Fruit fly (Drosophila melanogaster): Measurements from ENCODE around the gene Cdep.

Cdep gene

DNA sequence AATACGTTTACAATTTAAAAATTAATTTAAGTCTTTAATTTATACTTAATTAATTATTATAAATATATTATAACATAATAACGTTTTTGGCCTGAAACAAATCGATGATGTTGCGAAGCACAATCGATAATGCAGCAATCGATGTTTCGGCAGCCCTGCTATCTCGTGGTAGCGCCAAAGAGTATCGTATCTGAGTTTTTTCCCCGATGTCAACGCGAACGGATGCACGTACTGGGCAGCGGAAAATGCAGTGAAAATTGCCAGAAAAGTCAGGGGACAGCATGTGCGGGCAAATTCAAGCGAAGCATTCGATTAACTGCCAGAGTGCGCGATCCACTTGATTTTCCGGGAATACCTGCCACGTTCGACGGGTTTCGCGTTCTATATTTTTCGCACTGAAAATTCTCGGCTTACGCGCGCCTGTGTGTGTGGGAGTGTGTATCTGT is at the start of gene Cdep (continued):
- TF ChIP-seq lola (GFP tag; optimal IDR thresholded peaks at IDR 0.05), result no peak
- TF ChIP-seq CG9817 (tag; optimal IDR thresholded peaks at IDR 0.05), result peak; percentile 26
- TF ChIP-seq CG17385 (GFP tag; optimal IDR thresholded peaks at IDR 0.05), result peak; percentile 19
- TF ChIP-seq nau (GFP tag; optimal IDR thresholded peaks at IDR 0.05), result no peak
- no peak for TF ChIP-seq sim (GFP tag; IDR thresholded peaks at IDR 0.05)
- peak; percentile 31; the same call in 1 of the 2 replicates for TF ChIP-seq CG4360 (GFP tag; IDR thresholded peaks at IDR 0.05)
- TF ChIP-seq CG10267 (tag; optimal IDR thresholded peaks at IDR 0.05), result peak; percentile 69
- TF ChIP-seq CG3281 (GFP tag; optimal IDR thresholded peaks at IDR 0.05), result peak; percentile 58
- TF ChIP-seq CG33213 (GFP tag; optimal IDR thresholded peaks at IDR 0.05), result no peak
- TF ChIP-seq zf30C (GFP tag; optimal IDR thresholded peaks at IDR 0.05), result peak; percentile 4
- TF ChIP-seq Lpt (GFP tag; optimal IDR thresholded peaks at IDR 0.05), result no peak
- no peak for TF ChIP-seq Oaz (GFP tag; IDR thresholded peaks at IDR 0.05)
- no peak for TF ChIP-seq dati (GFP tag; IDR thresholded peaks at IDR 0.05)
- TF ChIP-seq gsb-n (tag; optimal IDR thresholded peaks at IDR 0.05), result peak; percentile 30
- no peak for TF ChIP-seq Antp (GFP tag; optimal IDR thresholded peaks at IDR 0.05)
- TF ChIP-seq CG8359 (GFP tag; optimal IDR thresholded peaks at IDR 0.05; ENCODE audit: borderline replicate concordance), result no peak
- no peak for TF ChIP-seq vfl (GFP tag; optimal IDR thresholded peaks at IDR 0.05)
- TF ChIP-seq CG11723 (GFP tag; optimal IDR thresholded peaks at IDR 0.05), result peak; percentile 3
- TF ChIP-seq CG2202 (tag; optimal IDR thresholded peaks at IDR 0.05), result peak; percentile 21
- TF ChIP-seq Trl (optimal IDR thresholded peaks at IDR 0.05), result no peak
- no peak for TF ChIP-seq Trl (GFP tag; optimal IDR thresholded peaks at IDR 0.05)
- TF ChIP-seq slbo (GFP tag; IDR thresholded peaks at IDR 0.05), result peak; percentile 36; the same call in 1 of the 2 replicates
- no peak for TF ChIP-seq wor (GFP tag; IDR thresholded peaks at IDR 0.05)
- TF ChIP-seq D19B (GFP tag; optimal IDR thresholded peaks at IDR 0.05), result no peak
- peak; percentile 29 for TF ChIP-seq repo (GFP tag; optimal IDR thresholded peaks at IDR 0.05)
- TF ChIP-seq chif (GFP tag; optimal IDR thresholded peaks at IDR 0.05), result no peak
- no peak for TF ChIP-seq klu (GFP tag; IDR thresholded peaks at IDR 0.05)
- TF ChIP-seq CrebB (tag; optimal IDR thresholded peaks at IDR 0.05), result peak; percentile 29
- TF ChIP-seq CG1832 (GFP tag; optimal IDR thresholded peaks at IDR 0.05), result no peak
- no peak for TF ChIP-seq dmrt99B (tag; optimal IDR thresholded peaks at IDR 0.05)
- TF ChIP-seq zfh1 (GFP tag; IDR thresholded peaks at IDR 0.05), result peak; percentile 63; the same call in 2 of the 3 replicates
- TF ChIP-seq sisA (GFP tag; IDR thresholded peaks at IDR 0.05), result no peak
- peak; percentile 74 for TF ChIP-seq CG17829 (tag; optimal IDR thresholded peaks at IDR 0.05)
- no peak for TF ChIP-seq CG10462 (GFP tag; optimal IDR thresholded peaks at IDR 0.05)
- TF ChIP-seq Ets65A (GFP tag), result no peak
- TF ChIP-seq Sox100B (GFP tag; optimal IDR thresholded peaks at IDR 0.05), result no peak
- no peak for TF ChIP-seq CG17186 (GFP tag; optimal IDR thresholded peaks at IDR 0.05)
- TF ChIP-seq Ssrp (tag; optimal IDR thresholded peaks at IDR 0.05), result no peak
- TF ChIP-seq Six4 (GFP tag; optimal IDR thresholded peaks at IDR 0.05), result no peak
- TF ChIP-seq Hr78 (GFP tag; optimal IDR thresholded peaks at IDR 0.05), result no peak
- TF ChIP-seq CG8765 (GFP tag; IDR thresholded peaks at IDR 0.05), result no peak
- TF ChIP-seq CG4328 (GFP tag; optimal IDR thresholded peaks at IDR 0.05), result no peak
- no peak for TF ChIP-seq ERR (GFP tag; optimal IDR thresholded peaks at IDR 0.05)
- TF ChIP-seq ash1 (GFP tag; optimal IDR thresholded peaks at IDR 0.05), result no peak
- 0 out of 2 replicates have a peak, but pooled peaks have one; percentile 28 for TF ChIP-seq ara (GFP tag; IDR thresholded peaks at IDR 0.05)
- TF ChIP-seq CG4282 (GFP tag; optimal IDR thresholded peaks at IDR 0.05), result no peak
- no peak for TF ChIP-seq h (optimal IDR thresholded peaks at IDR 0.05)
- TF ChIP-seq Dref (GFP tag; IDR thresholded peaks at IDR 0.05), result peak; percentile 97
- TF ChIP-seq CG5180 (GFP tag; optimal IDR thresholded peaks at IDR 0.05), result no peak
- TF ChIP-seq schlank (tag; optimal IDR thresholded peaks at IDR 0.05), result no peak
- TF ChIP-seq Dfd (GFP tag; optimal IDR thresholded peaks at IDR 0.05), result no peak
- no peak for TF ChIP-seq CG7357 (GFP tag; IDR thresholded peaks at IDR 0.05)
